Worm (Caenorhabditis elegans): Measurements from ENCODE around the gene C33E10.10.

The C33E10.10 gene

DNA sequence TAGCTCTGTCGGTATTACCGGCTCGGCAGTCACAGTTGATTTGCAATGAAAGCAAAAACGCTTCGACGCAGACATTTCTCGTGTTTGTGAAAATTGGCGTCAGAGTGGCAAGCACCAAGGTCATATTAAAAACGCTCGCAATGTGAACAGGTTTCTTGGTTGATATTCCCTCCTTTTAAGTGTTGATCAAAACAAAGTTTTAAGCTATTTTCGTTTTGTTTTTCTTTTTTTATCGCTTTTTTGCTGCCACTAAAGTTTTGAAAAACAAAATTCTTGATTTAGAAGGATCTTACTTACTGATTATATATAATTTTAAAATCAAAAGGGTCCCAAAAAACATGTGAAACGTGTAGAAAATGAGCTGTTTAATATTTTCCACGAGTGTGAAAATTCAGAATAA is 7.1 kb downstream of the C33E10.10 start, which contains the start of gene C33E10.8:
TSS of gene C33E10.8 (minus strand) at position 101 of the 400 bp plus-strand sequence.
- TF ChIP-seq ctbp-1 (GFP tag; IDR thresholded peaks at IDR 0.05) (no peak), Y48G9A.11 (GFP tag; IDR thresholded peaks at IDR 0.05) (no peak), dmd-8 (GFP tag; IDR thresholded peaks at IDR 0.05) (no peak)

DNA sequence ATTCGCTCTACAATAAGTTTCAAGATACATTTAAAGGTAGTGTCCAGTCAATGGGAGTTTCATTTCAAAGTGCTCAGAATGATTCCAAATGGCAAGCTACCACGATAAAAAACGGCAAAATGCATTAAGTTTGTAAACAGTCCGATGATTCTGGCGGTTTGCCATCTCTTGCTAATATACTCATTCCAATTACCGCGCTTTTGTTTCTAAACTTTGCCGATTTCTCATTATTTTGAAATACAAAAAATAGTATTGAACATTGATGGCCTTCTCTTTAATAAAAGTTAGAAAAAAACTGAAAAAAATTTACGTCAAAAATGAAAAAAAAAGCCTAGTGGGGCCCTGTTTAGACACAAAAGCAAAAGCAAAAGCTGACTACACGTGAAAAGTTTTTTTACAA is 7.8 kb downstream of the C33E10.10 start:
- TF ChIP-seq aha-1 (tag) (peak; percentile 91), daf-12 (tag; optimal IDR thresholded peaks at IDR 0.05) (no peak), nhr-48 (tag; optimal IDR thresholded peaks at IDR 0.05) (no peak), dmd-9 (GFP tag; IDR thresholded peaks at IDR 0.05) (no peak), egl-43 (GFP tag; IDR thresholded peaks at IDR 0.05) (no peak)

- no peak for TF ChIP-seq aha-1 (tag)
These were observed 13.4 kb downstream of the C33E10.10 start for ce11 chrX:17288378-17288777.

- TF ChIP-seq daf-19 (GFP tag; conservative IDR thresholded peaks at IDR 0.05) (no peak), hlh-11 (tag; optimal IDR thresholded peaks at IDR 0.05) (peak; percentile 74), mxl-2 (GFP tag; conservative IDR thresholded peaks at IDR 0.05) (no peak), tag-97 (GFP tag; IDR thresholded peaks at IDR 0.05) (no peak), daf-8 (GFP tag; IDR thresholded peaks at IDR 0.05) (no peak), daf-16 (GFP tag; optimal IDR thresholded peaks at IDR 0.05) (peak in 1 of 2 experiments; percentile 15), daf-16 (tag; optimal IDR thresholded peaks at IDR 0.05) (peak; percentile 86), dve-1 (tag; optimal IDR thresholded peaks at IDR 0.05; ENCODE audit: insufficient read depth) (peak; percentile 74), ztf-11 (tag; optimal IDR thresholded peaks at IDR 0.05) (no peak), ceh-28 (tag; optimal IDR thresholded peaks at IDR 0.05) (no peak), ces-1 (GFP tag; optimal IDR thresholded peaks at IDR 0.05) (no peak), unc-62 (GFP tag; optimal IDR thresholded peaks at IDR 0.05 in 1 of 2) (peak in 1 of 2 experiments; percentile 23), unc-62 (tag; optimal IDR thresholded peaks at IDR 0.05) (no peak), snpc-1.2 (GFP tag; IDR thresholded peaks at IDR 0.05) (no peak), nhr-237 (tag; optimal IDR thresholded peaks at IDR 0.05) (no peak), zag-1 (tag; optimal IDR thresholded peaks at IDR 0.05) (no peak), ceh-20 (GFP tag; IDR thresholded peaks at IDR 0.05) (no peak), nhr-102 (tag; optimal IDR thresholded peaks at IDR 0.05) (no peak), tra-1 (GFP tag; IDR thresholded peaks at IDR 0.05) (no peak), nhr-41 (GFP tag; IDR thresholded peaks at IDR 0.05) (no peak), nhr-10 (tag; optimal IDR thresholded peaks at IDR 0.05) (no peak), mdt-29 (GFP tag; IDR thresholded peaks at IDR 0.05) (no peak), zfp-2 (tag; optimal IDR thresholded peaks at IDR 0.05) (no peak), hmg-1.1 (GFP tag; IDR thresholded peaks at IDR 0.05) (no peak), pqm-1 (tag; optimal IDR thresholded peaks at IDR 0.05) (peak; percentile 86), F49E8.2 (tag; optimal IDR thresholded peaks at IDR 0.05; ENCODE audit: borderline replicate concordance) (no peak), aha-1 (tag) (no peak), lin-39 (tag; optimal IDR thresholded peaks at IDR 0.05) (no peak), Y75B8A.6 (GFP tag; IDR thresholded peaks at IDR 0.05) (no peak), fkh-10 (GFP tag; optimal IDR thresholded peaks at IDR 0.05) (no peak), nhr-28 (tag; optimal IDR thresholded peaks at IDR 0.05) (peak; percentile 83), ceh-82 (tag; optimal IDR thresholded peaks at IDR 0.05) (no peak), pha-4 (GFP tag; IDR thresholded peaks at IDR 0.05) (peak; percentile 42; the same call in 1 of the 2 replicates), pha-4 (tag; optimal IDR thresholded peaks at IDR 0.05) (no peak), php-3 (GFP tag; IDR thresholded peaks at IDR 0.05) (no peak), nhr-48 (tag; optimal IDR thresholded peaks at IDR 0.05) (peak; percentile 46), ZK546.5 (tag; optimal IDR thresholded peaks at IDR 0.05) (no peak), sdz-12 (GFP tag; optimal IDR thresholded peaks at IDR 0.05) (no peak), egl-43 (GFP tag; IDR thresholded peaks at IDR 0.05) (no peak), Y5F2A.4 (GFP tag; optimal IDR thresholded peaks at IDR 0.05) (no peak), gei-8 (GFP tag; optimal IDR thresholded peaks at IDR 0.05) (no peak), F37D6.2 (tag; optimal IDR thresholded peaks at IDR 0.05) (no peak)
These were observed 45.0 kb downstream of the C33E10.10 start, which contains the start of gene Y40C7B.4 for ce11 chrX:17256769-17257168. Gene Y40C7B.4 (minus strand): TSS chrX:17256787.
